Fruit fly (Drosophila melanogaster) whole organism, embryonic: ENCODE data around the gene Tmep.

Experiments used
- Asciz ChIP-seq: fragments of 200-800 bp; sonication (Bioruptor generic); optimal IDR thresholded peaks from 2 replicates; lab custom pipeline; 2017; ENCODE audit warnings: missing biosample characterization, mild to moderate bottlenecking, missing genetic modification characterization, missing genetic modification reagents
- Atf3 ChIP-seq: fragments of 200-800 bp; sonication (Bioruptor generic); optimal IDR thresholded peaks from 3 replicates; lab custom pipeline; 2016; ENCODE audit warnings: missing biosample characterization, missing genetic modification characterization
- BtbVII ChIP-seq: fragments of 200-800 bp; sonication (Bioruptor generic); optimal IDR thresholded peaks from 3 replicates; lab custom pipeline; 2017; ENCODE audit warnings: missing biosample characterization, mild to moderate bottlenecking, missing genetic modification characterization
- CG10654 ChIP-seq: fragments of 200-800 bp; sonication (Bioruptor generic); optimal IDR thresholded peaks from 2 replicates; lab custom pipeline; 2016; ENCODE audit warnings: missing biosample characterization, missing genetic modification characterization
- CG12769 ChIP-seq: fragments of 200-800 bp; sonication (Bioruptor generic); optimal IDR thresholded peaks from 2 replicates; lab custom pipeline; 2019; ENCODE audit warnings: missing biosample characterization, mild to moderate bottlenecking, missing genetic modification characterization, moderate library complexity
- CG12942 ChIP-seq: fragments of 200-800 bp; sonication (Bioruptor generic); optimal IDR thresholded peaks from 3 replicates; lab custom pipeline; 2016; ENCODE audit warnings: missing biosample characterization, missing genetic modification characterization
- CG1602 ChIP-seq: fragments of 200-800 bp; sonication (Bioruptor generic); optimal IDR thresholded peaks from 3 replicates; lab custom pipeline; 2016; ENCODE audit warnings: missing biosample characterization, missing genetic modification characterization
- CG16813 ChIP-seq: fragments of 200-800 bp; sonication (Bioruptor generic); IDR thresholded peaks from 3 replicates; pipeline ENCODE4 v1.3.6; 2022; ENCODE audit warnings: missing biosample characterization, missing genetic modification characterization; ENCODE audit not compliant: partially characterized antibody
- CG16815 ChIP-seq: fragments of 200-800 bp; sonication (Bioruptor generic); optimal IDR thresholded peaks from 3 replicates; lab custom pipeline; 2017; ENCODE audit warnings: missing biosample characterization, mild to moderate bottlenecking, missing genetic modification characterization
- CG2678 ChIP-seq: fragments of 200-800 bp; sonication (Bioruptor generic); optimal IDR thresholded peaks from 3 replicates; lab custom pipeline; 2019; ENCODE audit warnings: missing biosample characterization, mild to moderate bottlenecking, missing genetic modification characterization, moderate library complexity
- CG31365 ChIP-seq: fragments of 200-800 bp; sonication (Bioruptor generic); optimal IDR thresholded peaks from 2 replicates; lab custom pipeline; 2018; ENCODE audit warnings: missing biosample characterization, mild to moderate bottlenecking, missing genetic modification characterization
- CG34422 ChIP-seq: fragments of 200-800 bp; sonication (Bioruptor generic); IDR thresholded peaks from 3 replicates; pipeline ENCODE4 v1.3.6; 2022; ENCODE audit warnings: missing biosample characterization, missing genetic modification characterization
- CG6689 ChIP-seq: fragments of 200-800 bp; sonication (Bioruptor generic); IDR thresholded peaks from 2 replicates; pipeline ENCODE4 v1.3.6; 2022; ENCODE audit warnings: missing biosample characterization, missing genetic modification characterization
- CG7928 ChIP-seq: fragments of 200-800 bp; sonication (Bioruptor generic); optimal IDR thresholded peaks from 2 replicates; lab custom pipeline; 2017; ENCODE audit warnings: missing biosample characterization, mild to moderate bottlenecking, missing genetic modification characterization
- CG8924 ChIP-seq: fragments of 200-800 bp; optimal IDR thresholded peaks from 3 replicates; lab custom pipeline; 2019; ENCODE audit warnings: missing biosample characterization, mild to moderate bottlenecking, missing genetic modification characterization, moderate library complexity
- CG9215 ChIP-seq: fragments of 200-800 bp; sonication (Bioruptor generic); IDR thresholded peaks from 2 replicates; pipeline ENCODE4 v1.3.6; 2022; ENCODE audit warnings: missing biosample characterization, missing genetic modification characterization
- CG9876 ChIP-seq: fragments of 200-800 bp; sonication (Bioruptor generic); optimal IDR thresholded peaks from 2 replicates; lab custom pipeline; 2016; ENCODE audit warnings: missing biosample characterization, missing genetic modification characterization
- Chrac-16 ChIP-seq: fragments of 200-800 bp; sonication (Bioruptor generic); optimal IDR thresholded peaks from 3 replicates; lab custom pipeline; 2016; ENCODE audit warnings: missing biosample characterization, missing genetic modification characterization
- HLH3B ChIP-seq: fragments of 200-800 bp; sonication (Bioruptor generic); IDR thresholded peaks from 2 replicates; pipeline ENCODE4 v1.3.6; 2022; ENCODE audit warnings: missing biosample characterization, missing genetic modification characterization
- HLH4C ChIP-seq: fragments of 200-800 bp; sonication (Bioruptor generic); IDR thresholded peaks from 3 replicates; pipeline ENCODE4 v1.3.6; 2022; ENCODE audit warnings: missing biosample characterization, missing genetic modification characterization; ENCODE audit not compliant: partially characterized antibody
- Hand ChIP-seq: fragments of 200-800 bp; sonication (Bioruptor generic); optimal IDR thresholded peaks from 2 replicates; lab custom pipeline; 2017; ENCODE audit warnings: mild to moderate bottlenecking, missing biosample characterization, missing genetic modification reagents, missing genetic modification characterization
- Hr39 ChIP-seq: fragments of >200 bp; optimal IDR thresholded peaks from 2 replicates; lab custom pipeline; 2017
- Hsf ChIP-seq: fragments of 200-800 bp; sonication (Bioruptor generic); optimal IDR thresholded peaks from 3 replicates; lab custom pipeline; 2016; ENCODE audit warnings: missing biosample characterization, missing genetic modification characterization
- Med ChIP-seq: fragments of 200-800 bp; sonication (Bioruptor generic); peaks from one replicate; lab custom pipeline; 2016; ENCODE audit warnings: missing biosample characterization, missing genetic modification characterization, mild to moderate bottlenecking, inconsistent platforms, moderate library complexity
- Myb ChIP-seq: fragments of 200-800 bp; sonication (Bioruptor generic); optimal IDR thresholded peaks from 2 replicates; lab custom pipeline; 2016; ENCODE audit warnings: missing biosample characterization, missing genetic modification characterization
- NfI ChIP-seq: fragments of 200-800 bp; sonication (Bioruptor generic); optimal IDR thresholded peaks from 3 replicates; lab custom pipeline; 2018; ENCODE audit warnings: missing biosample characterization, mild to moderate bottlenecking, missing genetic modification characterization, moderate library complexity
- Oaz ChIP-seq: fragments of 200-800 bp; sonication (Bioruptor generic); IDR thresholded peaks from 2 replicates; pipeline ENCODE4 v1.3.6; 2022; ENCODE audit warnings: missing biosample characterization, missing genetic modification characterization
- Rfx ChIP-seq: fragments of 200-800 bp; sonication (Bioruptor generic); IDR thresholded peaks from 2 replicates; pipeline ENCODE4 v1.3.6; 2022; ENCODE audit warnings: missing biosample characterization, missing genetic modification characterization
- Sox102F ChIP-seq: fragments of 200-800 bp; sonication (Bioruptor generic); optimal IDR thresholded peaks from 2 replicates; lab custom pipeline; 2018; ENCODE audit warnings: missing biosample characterization, mild to moderate bottlenecking, missing genetic modification characterization, moderate library complexity
- Sry-β ChIP-seq: fragments of 200-800 bp; sonication (Bioruptor generic); optimal IDR thresholded peaks from 2 replicates; lab custom pipeline; 2018; ENCODE audit warnings: missing biosample characterization, mild to moderate bottlenecking, missing genetic modification characterization, moderate library complexity
- cad ChIP-seq: fragments of >200 bp; optimal IDR thresholded peaks from 2 replicates; lab custom pipeline; 2017; ENCODE audit warnings: missing biosample characterization, missing genetic modification characterization
- crp ChIP-seq, 2 experiments: fragments of 200-800 bp; sonication (Bioruptor generic); optimal IDR thresholded peaks; 2 replicates in 1 of 2; 3 replicates in 1 of 2; lab custom pipeline; 2017; ENCODE audit warnings: missing biosample characterization in 2 of 2, missing genetic modification characterization in 2 of 2, mild to moderate bottlenecking in 1 of 2, moderate library complexity in 1 of 2
- dmrt99B ChIP-seq: fragments of 200-800 bp; sonication (Bioruptor generic); optimal IDR thresholded peaks from 2 replicates; lab custom pipeline; 2018; ENCODE audit warnings: missing biosample characterization, mild to moderate bottlenecking, missing genetic modification characterization, moderate library complexity
- emc ChIP-seq: fragments of 200-800 bp; sonication (Bioruptor generic); optimal IDR thresholded peaks from 2 replicates; lab custom pipeline; 2016; ENCODE audit warnings: missing biosample characterization, missing genetic modification characterization
- en ChIP-seq: fragments of 200-800 bp; sonication (Bioruptor generic); optimal IDR thresholded peaks from 2 replicates; lab custom pipeline; 2016; ENCODE audit warnings: missing biosample characterization, missing genetic modification characterization
- eyg ChIP-seq: fragments of 200-800 bp; sonication (Bioruptor generic); optimal IDR thresholded peaks from 3 replicates; lab custom pipeline; 2016; ENCODE audit warnings: missing biosample characterization, missing genetic modification characterization
- gcm ChIP-seq: fragments of 200-800 bp; sonication (Bioruptor generic); optimal IDR thresholded peaks from 2 replicates; lab custom pipeline; 2019; ENCODE audit warnings: missing biosample characterization, mild to moderate bottlenecking, missing genetic modification characterization, moderate library complexity
- gfzf ChIP-seq: fragments of 200-800 bp; sonication (Bioruptor generic); optimal IDR thresholded peaks from 2 replicates; lab custom pipeline; 2016; ENCODE audit warnings: missing biosample characterization, mild to moderate bottlenecking, missing genetic modification characterization, moderate library complexity
- gsb ChIP-seq: fragments of 200-800 bp; sonication (Bioruptor generic); IDR thresholded peaks from 2 replicates; pipeline ENCODE4 v1.3.6; 2022; ENCODE audit warnings: missing biosample characterization, missing genetic modification characterization
- lab ChIP-seq: fragments of 200-800 bp; sonication (Bioruptor generic); optimal IDR thresholded peaks from 3 replicates; lab custom pipeline; 2017; ENCODE audit warnings: missing biosample characterization, missing genetic modification characterization, mild to moderate bottlenecking, moderate library complexity, missing genetic modification reagents
- nmo ChIP-seq: fragments of 200-800 bp; sonication (Bioruptor generic); optimal IDR thresholded peaks from 2 replicates; lab custom pipeline; 2018; ENCODE audit warnings: missing biosample characterization, mild to moderate bottlenecking, missing genetic modification characterization, moderate library complexity
- prd ChIP-seq, 3 experiments: fragments of >200 bp in 2 of 3; fragments of 200-800 bp in 1 of 3; sonication (Bioruptor generic) in 1 of 3; optimal IDR thresholded peaks in 2 of 3; IDR thresholded peaks in 1 of 3; 2 replicates in 2 of 3; 3 replicates in 1 of 3; pipeline versions ENCODE4 v1.3.6 to Lab custom; 2017 to 2022; ENCODE audit warnings: missing biosample characterization in 1 of 3, missing genetic modification characterization in 1 of 3
- psq ChIP-seq: fragments of 200-800 bp; sonication (Bioruptor generic); optimal IDR thresholded peaks from 2 replicates; lab custom pipeline; 2017; ENCODE audit warnings: missing biosample characterization, missing genetic modification characterization
- run ChIP-seq: fragments of 200-800 bp; sonication (Bioruptor generic); optimal IDR thresholded peaks from 3 replicates; lab custom pipeline; 2018; ENCODE audit warnings: missing biosample characterization, mild to moderate bottlenecking, missing genetic modification characterization
- schlank ChIP-seq: fragments of 200-800 bp; sonication (Bioruptor generic); optimal IDR thresholded peaks from 2 replicates; lab custom pipeline; 2018; ENCODE audit warnings: missing biosample characterization, mild to moderate bottlenecking, missing genetic modification characterization
- ssp ChIP-seq: fragments of 200-800 bp; sonication (Bioruptor generic); IDR thresholded peaks from 2 replicates; pipeline ENCODE4 v1.3.6; 2022; ENCODE audit warnings: missing biosample characterization, missing genetic modification characterization
- tgo ChIP-seq: fragments of 200-800 bp; sonication (Bioruptor generic); IDR thresholded peaks from 3 replicates; pipeline ENCODE4 v1.3.6; 2022; ENCODE audit warnings: missing biosample characterization, missing genetic modification characterization
- tna ChIP-seq: fragments of 200-800 bp; sonication (Bioruptor generic); IDR thresholded peaks from 2 replicates; pipeline ENCODE4 v1.3.6; 2022; ENCODE audit warnings: missing biosample characterization, missing genetic modification characterization; ENCODE audit not compliant: partially characterized antibody
- wdn ChIP-seq: fragments of 200-800 bp; sonication (Bioruptor generic); IDR thresholded peaks from 2 replicates; pipeline ENCODE4 v1.3.6; 2022; ENCODE audit warnings: missing biosample characterization, missing genetic modification characterization
- wek ChIP-seq: fragments of 200-800 bp; sonication (Bioruptor generic); optimal IDR thresholded peaks from 3 replicates; lab custom pipeline; 2018; ENCODE audit warnings: missing biosample characterization, mild to moderate bottlenecking, missing genetic modification characterization, moderate library complexity

Gene Tmep

dm6 chr3L:1618116-1618727, 49.2 kb downstream of the Tmep start, which contains the start of the genes CG13926, ABCB7 and CG33230 (continued):
- TF ChIP-seq dmrt99B (tag; lab: Kevin White, UChicago) (no peak), psq (GFP tag; lab: Kevin White, UChicago) (no peak), CG16813 (peak; percentile 43; the same call in 1 of the 3 replicates), CG7928 (no peak), BtbVII (GFP tag; lab: Kevin White, UChicago) (no peak), Atf3 (GFP tag; lab: Kevin White, UChicago) (no peak), CG9215 (no peak), gsb (GFP tag; lab: Robert Waterston, UW) (no peak), CG9876 (no peak), CG10654 (GFP tag; lab: Kevin White, UChicago) (no peak), tna (GFP tag; lab: Robert Waterston, UW) (no peak), gfzf (GFP tag; lab: Kevin White, UChicago) (no peak), CG12942 (no peak), Med (GFP tag; lab: Kevin White, UChicago) (peak; percentile 92), CG16815 (GFP tag; lab: Kevin White, UChicago) (no peak), CG31365 (no peak), prd (optimal IDR thresholded peaks at IDR 0.05; lab: Kevin White, UChicago) (no peak), prd (GFP tag; IDR thresholded peaks at IDR 0.05; lab: Robert Waterston, UW) (peak; percentile 20; the same call in 2 of the 3 replicates), Hand (GFP tag; lab: Kevin White, UChicago) (no peak), Myb (GFP tag; lab: Kevin White, UChicago) (no peak), eyg (GFP tag; lab: Kevin White, UChicago) (no peak), CG1602 (GFP tag; lab: Kevin White, UChicago) (no peak), nmo (GFP tag; lab: Kevin White, UChicago) (peak; percentile 56), schlank (tag; lab: Kevin White, UChicago) (no peak), tgo (no peak), Chrac-16 (no peak), CG12769 (tag; lab: Kevin White, UChicago) (no peak), lab (GFP tag; lab: Kevin White, UChicago) (peak; percentile 31), Hsf (GFP tag; lab: Kevin White, UChicago) (peak; percentile 40), cad (GFP tag; lab: Kevin White, UChicago) (no peak), Sox102F (GFP tag; lab: Kevin White, UChicago) (no peak), crp (GFP tag; optimal IDR thresholded peaks at IDR 0.05; lab: Kevin White, UChicago) (peak; percentile 34 to 92), wek (no peak), en (GFP tag; lab: Kevin White, UChicago) (no peak), NfI (peak; percentile 16), HLH3B (GFP tag; lab: Robert Waterston, UW) (no peak), HLH4C (GFP tag; lab: Robert Waterston, UW) (0 out of 3 replicates have a peak, but pooled peaks have one; percentile 34), CG34422 (GFP tag; lab: Robert Waterston, UW) (peak; percentile 60; the same call in 2 of the 3 replicates), CG2678 (no peak), Oaz (GFP tag; lab: Robert Waterston, UW) (no peak), Sry-β (peak; percentile 93), CG8924 (tag; lab: Kevin White, UChicago) (peak; percentile 4), gcm (GFP tag; lab: Kevin White, UChicago) (no peak), Rfx (GFP tag; lab: Robert Waterston, UW) (peak; percentile 57; the same call in 1 of the 2 replicates), wdn (GFP tag; lab: Robert Waterston, UW) (no peak), CG6689 (GFP tag; lab: Robert Waterston, UW) (no peak), Asciz (no peak), ssp (GFP tag; lab: Robert Waterston, UW) (no peak), Hr39 (lab: Kevin White, UChicago) (no peak), emc (GFP tag; lab: Kevin White, UChicago) (no peak), run (tag; lab: Kevin White, UChicago) (no peak)
